Fruit fly (Drosophila melanogaster): Measurements from ENCODE around the gene Cbs.

Gene Cbs

dm6 chrX:21027929-21028575, 16.9 kb upstream of the Cbs start, which contains the start of gene CG1532 (continued):
- TF ChIP-seq Bdp1 (GFP tag; optimal IDR thresholded peaks at IDR 0.05) = no peak
- TF ChIP-seq sqz (GFP tag; optimal IDR thresholded peaks at IDR 0.05) = no peak
- peak; percentile 1 for TF ChIP-seq CG4328 (GFP tag; optimal IDR thresholded peaks at IDR 0.05)
- TF ChIP-seq CG18262 (tag; optimal IDR thresholded peaks at IDR 0.05) = peak; percentile 6
- no peak for TF ChIP-seq cas (GFP tag; IDR thresholded peaks at IDR 0.05)
- TF ChIP-seq Hsf (GFP tag; optimal IDR thresholded peaks at IDR 0.05) = no peak
- no peak for TF ChIP-seq CG13775 (GFP tag; optimal IDR thresholded peaks at IDR 0.05)
- TF ChIP-seq tgo (GFP tag; IDR thresholded peaks at IDR 0.05) = no peak
- no peak for TF ChIP-seq Dad (GFP tag; optimal IDR thresholded peaks at IDR 0.05)
- TF ChIP-seq CG5180 (GFP tag; optimal IDR thresholded peaks at IDR 0.05) = no peak
- TF ChIP-seq CG17361 (GFP tag; IDR thresholded peaks at IDR 0.05) = no peak
- no peak for TF ChIP-seq crc (GFP tag; optimal IDR thresholded peaks at IDR 0.05)
- no peak for TF ChIP-seq nmo (GFP tag; optimal IDR thresholded peaks at IDR 0.05)
- peak; percentile 41; the same call in 1 of the 3 replicates for TF ChIP-seq CG16813 (GFP tag; IDR thresholded peaks at IDR 0.05; ENCODE audit: partially characterized antibody)
- TF ChIP-seq so (GFP tag; IDR thresholded peaks at IDR 0.05) = 0 out of 3 replicates have a peak, but pooled peaks have one; percentile 15
- TF ChIP-seq dysf (GFP tag; IDR thresholded peaks at IDR 0.05) = no peak
- no peak for TF ChIP-seq kay (GFP tag; optimal IDR thresholded peaks at IDR 0.05)
- TF ChIP-seq gem (tag; optimal IDR thresholded peaks at IDR 0.05) = no peak
- no peak for TF ChIP-seq CG6654 (GFP tag; optimal IDR thresholded peaks at IDR 0.05)
- no peak for TF ChIP-seq CG8944 (GFP tag; optimal IDR thresholded peaks at IDR 0.05)
- TF ChIP-seq Ets65A (GFP tag) = no peak
- TF ChIP-seq ewg (GFP tag; optimal IDR thresholded peaks at IDR 0.05) = no peak
- no peak for TF ChIP-seq dmrt99B (tag; optimal IDR thresholded peaks at IDR 0.05)
- no peak for TF ChIP-seq usp (GFP tag; optimal IDR thresholded peaks at IDR 0.05)
- TF ChIP-seq sim (GFP tag; IDR thresholded peaks at IDR 0.05) = no peak
- TF ChIP-seq Atf3 (GFP tag; optimal IDR thresholded peaks at IDR 0.05) = no peak
- peak; percentile 1 for TF ChIP-seq CTCF (GFP tag; optimal IDR thresholded peaks at IDR 0.05)
- TF ChIP-seq MBD-R2 (GFP tag; IDR thresholded peaks at IDR 0.05) = peak; percentile 37; the same call in 1 of the 2 replicates
- no peak for TF ChIP-seq stc (GFP tag; IDR thresholded peaks at IDR 0.05)
- TF ChIP-seq CG13296 (GFP tag; optimal IDR thresholded peaks at IDR 0.05) = no peak
- TF ChIP-seq CG8765 (GFP tag; IDR thresholded peaks at IDR 0.05) = no peak
- no peak for TF ChIP-seq pum (GFP tag; optimal IDR thresholded peaks at IDR 0.05)
- peak; percentile 17 for TF ChIP-seq Hmr (GFP tag; optimal IDR thresholded peaks at IDR 0.05)
- peak; percentile 25 for TF ChIP-seq CG6813 (GFP tag; optimal IDR thresholded peaks at IDR 0.05)
- TF ChIP-seq BtbVII (GFP tag; optimal IDR thresholded peaks at IDR 0.05) = no peak
- no peak for TF ChIP-seq CG13894 (tag; optimal IDR thresholded peaks at IDR 0.05)
- TF ChIP-seq CG10209 (GFP tag; optimal IDR thresholded peaks at IDR 0.05) = no peak
- peak in 1 of 2 experiments; percentile 8 for TF ChIP-seq Pdp1 (GFP tag; optimal IDR thresholded peaks at IDR 0.05)
- TF ChIP-seq CG2875 (GFP tag; optimal IDR thresholded peaks at IDR 0.05) = no peak
- TF ChIP-seq cad (GFP tag; optimal IDR thresholded peaks at IDR 0.05) = no peak
- TF ChIP-seq CG14965 (GFP tag; optimal IDR thresholded peaks at IDR 0.05; ENCODE audit: borderline replicate concordance) = no peak
- no peak for TF ChIP-seq CG7839 (tag; optimal IDR thresholded peaks at IDR 0.05)
- TF ChIP-seq ase (GFP tag; IDR thresholded peaks at IDR 0.05) = no peak
- TF ChIP-seq zfh1 (GFP tag; IDR thresholded peaks at IDR 0.05) = no peak
- no peak for TF ChIP-seq CG12104 (GFP tag; optimal IDR thresholded peaks at IDR 0.05)
- TF ChIP-seq CG15269 (tag; optimal IDR thresholded peaks at IDR 0.05) = no peak
- no peak for TF ChIP-seq CG2202 (tag; optimal IDR thresholded peaks at IDR 0.05)
- no peak for TF ChIP-seq CG4617 (GFP tag; optimal IDR thresholded peaks at IDR 0.05; ENCODE audit: borderline replicate concordance)
- TF ChIP-seq ash1 (GFP tag; optimal IDR thresholded peaks at IDR 0.05) = no peak
- no peak for TF ChIP-seq Sin3A (optimal IDR thresholded peaks at IDR 0.05)
- TF ChIP-seq CG32767 (GFP tag; IDR thresholded peaks at IDR 0.05) = no peak
- no peak; the same call in 1 of the 2 replicates for TF ChIP-seq bowl (GFP tag; IDR thresholded peaks at IDR 0.05)

Measured in whole organism, embryonic.